Fruit fly (Drosophila melanogaster) whole organism, wandering third instar larva: ENCODE data around the gene Col4a1.

Experiments
- HLH106 ChIP-seq: fragments of 200-800 bp; optimal IDR thresholded peaks from 3 replicates; lab custom pipeline; 2019; ENCODE audit warnings: missing biosample characterization, mild to moderate bottlenecking, missing genetic modification characterization, moderate library complexity
- Hnf4 ChIP-seq: fragments of 200-800 bp; sonication (Bioruptor generic); optimal IDR thresholded peaks from 2 replicates; lab custom pipeline; 2016; ENCODE audit warnings: missing biosample characterization, mild to moderate bottlenecking, missing genetic modification characterization
- OdsH ChIP-seq: fragments of 200-800 bp; sonication (Bioruptor generic); optimal IDR thresholded peaks from 2 replicates; lab custom pipeline; 2016; ENCODE audit warnings: missing biosample characterization, mild to moderate bottlenecking, missing genetic modification characterization
- Sp1 ChIP-seq: fragments of 200-800 bp; sonication (Bioruptor generic); optimal IDR thresholded peaks from 3 replicates; lab custom pipeline; 2019; ENCODE audit warnings: missing biosample characterization, mild to moderate bottlenecking, missing genetic modification characterization, moderate library complexity
- foxo ChIP-seq, 2 experiments: fragments of 200-800 bp; sonication (Bioruptor generic); optimal IDR thresholded peaks; 2 replicates in 1 of 2; 3 replicates in 1 of 2; lab custom pipeline; 2016 to 2017; ENCODE audit warnings: missing biosample characterization in 2 of 2, missing genetic modification characterization in 2 of 2
- fru ChIP-seq: fragments of 200-800 bp; sonication (Bioruptor generic); optimal IDR thresholded peaks from 3 replicates; lab custom pipeline; 2016; ENCODE audit warnings: missing biosample characterization, mild to moderate bottlenecking, missing genetic modification characterization
- h ChIP-seq: fragments of 200-800 bp; sonication (Bioruptor generic); optimal IDR thresholded peaks from 3 replicates; lab custom pipeline; 2016; ENCODE audit warnings: missing biosample characterization, mild to moderate bottlenecking, missing genetic modification characterization
- psq ChIP-seq: fragments of 200-800 bp; sonication (Bioruptor generic); optimal IDR thresholded peaks from 3 replicates; lab custom pipeline; 2017; ENCODE audit warnings: missing biosample characterization, mild to moderate bottlenecking, missing genetic modification characterization, moderate library complexity
- rgr ChIP-seq: fragments of 200-800 bp; sonication (Bioruptor generic); optimal IDR thresholded peaks from 3 replicates; lab custom pipeline; 2016; ENCODE audit warnings: missing biosample characterization, mild to moderate bottlenecking, missing genetic modification characterization
- woc ChIP-seq: sonication (Bioruptor generic); optimal IDR thresholded peaks from 2 replicates; lab custom pipeline; 2016; ENCODE audit warnings: missing biosample characterization, mild to moderate bottlenecking, missing genetic modification characterization

Gene Col4a1

dm6 chr2L:5084586-5085257 lies 55.3 kb downstream of the Col4a1 start (continued):
- TF ChIP-seq OdsH (GFP tag; lab: Kevin White, UChicago) (peak; percentile 63), Sp1 (GFP tag; lab: Kevin White, UChicago) (peak; percentile 30), rgr (peak; percentile 25), HLH106 (peak; percentile 52)

- peak; percentile 25 for TF ChIP-seq HLH106
- peak; percentile 39 for TF ChIP-seq Hnf4
- no peak for TF ChIP-seq woc
- TF ChIP-seq rgr, result peak; percentile 32
- peak; percentile 10 for TF ChIP-seq Sp1 (GFP tag; lab: Kevin White, UChicago)
- TF ChIP-seq foxo (GFP tag; optimal IDR thresholded peaks at IDR 0.05; lab: Kevin White, UChicago), result peak in 1 of 2 experiments; percentile 44
- no peak for TF ChIP-seq OdsH (GFP tag; lab: Kevin White, UChicago)
- TF ChIP-seq psq (GFP tag; lab: Kevin White, UChicago), result peak; percentile 42
- TF ChIP-seq h (GFP tag; lab: Kevin White, UChicago), result peak; percentile 35
- peak; percentile 29 for TF ChIP-seq fru (GFP tag; lab: Kevin White, UChicago)
These were observed 56.2 kb downstream of the Col4a1 start for dm6 chr2L:5085561-5085960.
